Fruit fly (Drosophila melanogaster): ENCODE measurements around the gene CG11658.
A peak's percentile ranks its signal among the peaks of the same experiment; 100 is the strongest.

Gene CG11658

DNA sequence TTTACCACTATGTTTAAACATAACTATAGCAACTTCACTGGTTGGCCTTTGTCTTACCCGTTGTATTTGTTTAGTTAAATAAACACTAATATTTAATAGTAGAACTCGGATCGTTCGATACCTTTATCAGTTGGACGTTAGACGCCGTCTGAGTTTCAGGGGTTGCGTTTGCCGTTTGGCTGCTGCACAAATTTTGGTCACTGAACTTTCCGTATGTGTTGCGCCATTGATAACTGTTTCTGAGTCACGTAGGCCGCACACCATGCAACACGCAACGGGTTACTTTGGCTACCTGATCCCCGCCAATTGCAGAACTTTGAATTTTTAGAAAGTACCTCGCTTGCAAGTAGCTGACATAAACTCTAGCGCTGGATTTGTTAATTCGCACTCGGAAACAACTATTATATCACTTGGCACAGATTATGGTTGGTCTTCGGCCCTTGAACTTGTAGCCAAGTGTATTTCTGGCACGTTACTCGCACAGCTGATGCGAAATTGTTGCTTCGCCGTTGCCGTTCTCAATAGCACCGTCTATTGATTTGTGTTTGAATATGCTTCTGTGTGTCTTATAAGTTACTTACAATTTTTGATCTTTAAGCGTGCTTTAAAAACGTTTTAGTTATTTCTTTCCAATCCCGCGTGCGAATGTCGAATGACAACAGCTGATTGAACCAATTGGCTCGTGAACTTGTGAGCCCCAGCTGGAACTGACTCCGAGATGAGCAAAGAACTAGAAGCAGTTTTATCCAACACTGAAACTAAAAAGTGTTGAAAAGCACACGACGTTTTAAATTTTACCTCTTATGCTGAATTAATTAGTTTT is 11.8 kb downstream of the CG11658 start, which contains the start of gene Dph1 (continued):
- TF ChIP-seq HLH4C (GFP tag; IDR thresholded peaks at IDR 0.05; ENCODE audit: partially characterized antibody), result 0 out of 3 replicates have a peak, but pooled peaks have one; percentile 34
- TF ChIP-seq ato (GFP tag; IDR thresholded peaks at IDR 0.05; ENCODE audit: partially characterized antibody), result no peak
- TF ChIP-seq mam (GFP tag; optimal IDR thresholded peaks at IDR 0.05), result peak; percentile 80
- TF ChIP-seq Jarid2 (GFP tag; optimal IDR thresholded peaks at IDR 0.05), result peak; percentile 72
- peak; percentile 82 for TF ChIP-seq slp2 (GFP tag; optimal IDR thresholded peaks at IDR 0.05)
- peak; percentile 86 for TF ChIP-seq Dp (GFP tag; optimal IDR thresholded peaks at IDR 0.05)
- peak; percentile 72 for TF ChIP-seq CG5180 (GFP tag; optimal IDR thresholded peaks at IDR 0.05)
- TF ChIP-seq CG17612 (GFP tag; IDR thresholded peaks at IDR 0.05), result peak; percentile 74; the same call in 1 of the 2 replicates
- TF ChIP-seq CG4404 (GFP tag; IDR thresholded peaks at IDR 0.05), result peak; percentile 48; the same call in 1 of the 2 replicates
- peak; percentile 91 for TF ChIP-seq Xrp1 (GFP tag; IDR thresholded peaks at IDR 0.05)
- TF ChIP-seq Meics (GFP tag; optimal IDR thresholded peaks at IDR 0.05), result peak; percentile 88
- peak; percentile 86 for TF ChIP-seq CG8924 (tag; optimal IDR thresholded peaks at IDR 0.05)
- TF ChIP-seq Sry-β (GFP tag; optimal IDR thresholded peaks at IDR 0.05), result peak; percentile 36
- peak; percentile 73 for TF ChIP-seq Vsx1 (GFP tag; optimal IDR thresholded peaks at IDR 0.05)
- peak; percentile 64 for TF ChIP-seq CG34224 (GFP tag; IDR thresholded peaks at IDR 0.05; ENCODE audit: partially characterized antibody)
- TF ChIP-seq trem (tag; optimal IDR thresholded peaks at IDR 0.05), result peak; percentile 59
- TF ChIP-seq pho (GFP tag; optimal IDR thresholded peaks at IDR 0.05), result peak; percentile 70
- peak; percentile 65 for TF ChIP-seq Hr3 (GFP tag; optimal IDR thresholded peaks at IDR 0.05)
- no peak for TF ChIP-seq Lpt (GFP tag; optimal IDR thresholded peaks at IDR 0.05)
- TF ChIP-seq Hr39 (optimal IDR thresholded peaks at IDR 0.05), result no peak
- TF ChIP-seq CG11695 (GFP tag; IDR thresholded peaks at IDR 0.05), result peak; percentile 89
- TF ChIP-seq CTCF (GFP tag; optimal IDR thresholded peaks at IDR 0.05), result peak; percentile 24
- peak; percentile 88 for TF ChIP-seq lab (GFP tag; optimal IDR thresholded peaks at IDR 0.05)
- peak; percentile 80 for TF ChIP-seq eyg (GFP tag; optimal IDR thresholded peaks at IDR 0.05)
- TF ChIP-seq CG12219 (GFP tag; optimal IDR thresholded peaks at IDR 0.05), result peak; percentile 89
- peak; percentile 70; the same call in 1 of the 2 replicates for TF ChIP-seq amos (GFP tag; IDR thresholded peaks at IDR 0.05; ENCODE audit: partially characterized antibody)
- peak in 1 of 3 experiments; percentile 84 for TF ChIP-seq lola (GFP tag; optimal IDR thresholded peaks at IDR 0.05)
- TF ChIP-seq CG2712 (tag; optimal IDR thresholded peaks at IDR 0.05), result peak; percentile 89
- no peak for TF ChIP-seq sc (optimal IDR thresholded peaks at IDR 0.05)
- TF ChIP-seq sc (GFP tag; optimal IDR thresholded peaks at IDR 0.05), result peak; percentile 52
- 0 out of 3 replicates have a peak, but pooled peaks have one; percentile 69 for TF ChIP-seq jigr1 (GFP tag; IDR thresholded peaks at IDR 0.05)
- TF ChIP-seq CG2678 (tag; optimal IDR thresholded peaks at IDR 0.05), result peak; percentile 85
- peak; percentile 61 for TF ChIP-seq Camta (GFP tag; optimal IDR thresholded peaks at IDR 0.05)
- TF ChIP-seq Doc3 (GFP tag; IDR thresholded peaks at IDR 0.05; ENCODE audit: partially characterized antibody), result peak; percentile 15; the same call in 1 of the 3 replicates
- no peak; the same call in 1 of the 2 replicates for TF ChIP-seq CG9215 (GFP tag; IDR thresholded peaks at IDR 0.05)
- TF ChIP-seq CG43689 (GFP tag; IDR thresholded peaks at IDR 0.05), result peak; percentile 72
- peak; percentile 76 for TF ChIP-seq CG17385 (GFP tag; optimal IDR thresholded peaks at IDR 0.05)
- TF ChIP-seq Poxn (GFP tag; IDR thresholded peaks at IDR 0.05), result 0 out of 2 replicates have a peak, but pooled peaks have one; percentile 19
- TF ChIP-seq fd64A (GFP tag; optimal IDR thresholded peaks at IDR 0.05), result peak; percentile 84
- TF ChIP-seq ci (GFP tag; IDR thresholded peaks at IDR 0.05), result peak; percentile 95
- TF ChIP-seq CG1233 (GFP tag; optimal IDR thresholded peaks at IDR 0.05), result peak; percentile 85
- TF ChIP-seq so (GFP tag; IDR thresholded peaks at IDR 0.05), result peak; percentile 89
- TF ChIP-seq Taf1 (GFP tag; IDR thresholded peaks at IDR 0.05), result peak; percentile 68
- TF ChIP-seq Dek (tag; optimal IDR thresholded peaks at IDR 0.05), result peak; percentile 67
- TF ChIP-seq Oli (tag; optimal IDR thresholded peaks at IDR 0.05), result peak; percentile 86
- TF ChIP-seq D19A (tag; optimal IDR thresholded peaks at IDR 0.05), result peak; percentile 76
- peak; percentile 83 for TF ChIP-seq dmrt11E (tag; optimal IDR thresholded peaks at IDR 0.05)
- peak; percentile 58 for TF ChIP-seq tio (GFP tag; optimal IDR thresholded peaks at IDR 0.05)

Data from whole organism, embryonic.